Fruit fly (Drosophila melanogaster) whole organism, embryonic: ENCODE results near the gene Cyp311a1.

Experiments used
- Adf1 ChIP-seq: fragments of 200-800 bp; sonication (Bioruptor generic); IDR thresholded peaks from 2 replicates; pipeline ENCODE4 v1.3.6; 2022; ENCODE audit warnings: missing biosample characterization, missing genetic modification characterization
- Atf-2 ChIP-seq: fragments of 200-800 bp; sonication (Bioruptor generic); optimal IDR thresholded peaks from 2 replicates; lab custom pipeline; 2016; ENCODE audit warnings: missing biosample characterization, missing genetic modification characterization
- Atf6 ChIP-seq: fragments of 200-800 bp; sonication (Bioruptor generic); IDR thresholded peaks from 2 replicates; pipeline ENCODE4 v1.3.6; 2022; ENCODE audit warnings: missing biosample characterization, missing genetic modification characterization
- CG10462 ChIP-seq: fragments of 200-800 bp; sonication (Bioruptor generic); optimal IDR thresholded peaks from 2 replicates; lab custom pipeline; 2016; ENCODE audit warnings: missing biosample characterization, missing genetic modification characterization
- CG11085 ChIP-seq: fragments of 200-800 bp; sonication (Bioruptor generic); IDR thresholded peaks from 2 replicates; pipeline ENCODE4 v1.3.6; 2022; ENCODE audit warnings: missing biosample characterization, missing genetic modification characterization
- CG12155 ChIP-seq: fragments of 200-800 bp; sonication (Bioruptor generic); optimal IDR thresholded peaks from 3 replicates; lab custom pipeline; 2016; ENCODE audit warnings: missing biosample characterization, missing genetic modification characterization
- CG12659 ChIP-seq: fragments of 200-800 bp; sonication (Bioruptor generic); optimal IDR thresholded peaks from 3 replicates; lab custom pipeline; 2017; ENCODE audit warnings: mild to moderate bottlenecking, missing biosample characterization, missing genetic modification reagents, missing genetic modification characterization
- CG18599 ChIP-seq: fragments of 200-800 bp; sonication (Bioruptor generic); optimal IDR thresholded peaks from 3 replicates; lab custom pipeline; 2017; ENCODE audit warnings: missing biosample characterization, missing genetic modification characterization, mild to moderate bottlenecking, moderate library complexity, missing genetic modification reagents
- CG2129 ChIP-seq: fragments of 200-800 bp; sonication (Bioruptor generic); IDR thresholded peaks from 2 replicates; pipeline ENCODE4 v1.3.6; 2022; ENCODE audit warnings: missing biosample characterization, missing genetic modification characterization; ENCODE audit not compliant: partially characterized antibody
- CG3065 ChIP-seq: fragments of 200-800 bp; sonication (Bioruptor generic); optimal IDR thresholded peaks from 2 replicates; lab custom pipeline; 2016; ENCODE audit warnings: missing biosample characterization, missing genetic modification characterization
- CG31224 ChIP-seq: fragments of 200-800 bp; sonication (Bioruptor generic); IDR thresholded peaks from 2 replicates; pipeline ENCODE4 v1.3.6; 2022; ENCODE audit warnings: missing biosample characterization, missing genetic modification characterization
- CG3281 ChIP-seq: fragments of 200-800 bp; sonication (Bioruptor generic); optimal IDR thresholded peaks from 3 replicates; lab custom pipeline; 2017; ENCODE audit warnings: missing biosample characterization, mild to moderate bottlenecking, missing genetic modification characterization
- CG34422 ChIP-seq: fragments of 200-800 bp; sonication (Bioruptor generic); IDR thresholded peaks from 3 replicates; pipeline ENCODE4 v1.3.6; 2022; ENCODE audit warnings: missing biosample characterization, missing genetic modification characterization
- CG4424 ChIP-seq: fragments of 200-800 bp; sonication (Bioruptor generic); optimal IDR thresholded peaks from 3 replicates; lab custom pipeline; 2016; ENCODE audit warnings: missing biosample characterization, missing genetic modification characterization
- CG4707 ChIP-seq: fragments of 200-800 bp; sonication (Bioruptor generic); optimal IDR thresholded peaks from 2 replicates; lab custom pipeline; 2018; ENCODE audit warnings: missing biosample characterization, mild to moderate bottlenecking, missing genetic modification characterization, moderate library complexity
- CG4820 ChIP-seq: fragments of 200-800 bp; sonication (Bioruptor generic); optimal IDR thresholded peaks from 3 replicates; lab custom pipeline; 2016; ENCODE audit warnings: missing biosample characterization, missing genetic modification characterization
- CG5180 ChIP-seq: fragments of 200-800 bp; sonication (Bioruptor generic); optimal IDR thresholded peaks from 3 replicates; lab custom pipeline; 2017; ENCODE audit warnings: missing biosample characterization, missing genetic modification characterization, mild to moderate bottlenecking, moderate library complexity, missing genetic modification reagents
- CG6175 ChIP-seq: fragments of 200-800 bp; sonication (Bioruptor generic); IDR thresholded peaks from 3 replicates; pipeline ENCODE4 v1.3.6; 2022; ENCODE audit warnings: missing biosample characterization, missing genetic modification characterization
- CG6272 ChIP-seq: fragments of 200-800 bp; sonication (Bioruptor generic); IDR thresholded peaks from 2 replicates; pipeline ENCODE4 v1.3.6; 2022; ENCODE audit warnings: missing biosample characterization, missing genetic modification characterization
- CG7987 ChIP-seq: fragments of 200-800 bp; sonication (Bioruptor generic); optimal IDR thresholded peaks from 2 replicates; lab custom pipeline; 2018; ENCODE audit warnings: missing biosample characterization, mild to moderate bottlenecking, missing genetic modification characterization, moderate library complexity
- D19A ChIP-seq: fragments of 200-800 bp; optimal IDR thresholded peaks from 3 replicates; lab custom pipeline; 2019; ENCODE audit warnings: missing biosample characterization, mild to moderate bottlenecking, missing genetic modification characterization, moderate library complexity
- Dip3 ChIP-seq: fragments of 200-800 bp; sonication (Bioruptor generic); optimal IDR thresholded peaks from 3 replicates; lab custom pipeline; 2016; ENCODE audit warnings: missing biosample characterization, missing genetic modification characterization
- Kr ChIP-seq: fragments of 200-800 bp; sonication (Bioruptor generic); optimal IDR thresholded peaks from 2 replicates; lab custom pipeline; 2017; ENCODE audit warnings: missing biosample characterization, mild to moderate bottlenecking, missing genetic modification characterization
- Lhr ChIP-seq: fragments of 200-800 bp; sonication (Bioruptor generic); optimal IDR thresholded peaks from 3 replicates; lab custom pipeline; 2017; ENCODE audit warnings: mild to moderate bottlenecking, missing biosample characterization, missing genetic modification reagents, missing genetic modification characterization
- Max ChIP-seq: fragments of 200-800 bp; sonication (Bioruptor generic); optimal IDR thresholded peaks from 2 replicates; lab custom pipeline; 2016; ENCODE audit warnings: missing biosample characterization, mild to moderate bottlenecking, missing genetic modification characterization
- Poxn ChIP-seq: fragments of 200-800 bp; sonication (Bioruptor generic); IDR thresholded peaks from 2 replicates; pipeline ENCODE4 v1.3.6; 2022; ENCODE audit warnings: missing biosample characterization, missing genetic modification characterization
- Side ChIP-seq: fragments of 200-800 bp; sonication (Bioruptor generic); optimal IDR thresholded peaks from 2 replicates; lab custom pipeline; 2016; ENCODE audit warnings: missing biosample characterization, missing genetic modification characterization
- Six4 ChIP-seq: fragments of 200-800 bp; sonication (Bioruptor generic); optimal IDR thresholded peaks from 2 replicates; lab custom pipeline; 2016; ENCODE audit warnings: missing biosample characterization, missing genetic modification characterization
- Sox100B ChIP-seq: fragments of 200-800 bp; sonication (Bioruptor generic); optimal IDR thresholded peaks from 3 replicates; lab custom pipeline; 2018; ENCODE audit warnings: missing biosample characterization, mild to moderate bottlenecking, missing genetic modification characterization
- Sry-β ChIP-seq: fragments of 200-800 bp; sonication (Bioruptor generic); optimal IDR thresholded peaks from 2 replicates; lab custom pipeline; 2018; ENCODE audit warnings: missing biosample characterization, mild to moderate bottlenecking, missing genetic modification characterization, moderate library complexity
- Usf ChIP-seq: fragments of 200-800 bp; sonication (Bioruptor generic); optimal IDR thresholded peaks from 2 replicates; lab custom pipeline; 2017; ENCODE audit warnings: missing genotype, missing biosample characterization, missing genetic modification characterization
- ato ChIP-seq: fragments of 200-800 bp; sonication (Bioruptor generic); IDR thresholded peaks from 2 replicates; pipeline ENCODE4 v1.3.6; 2022; ENCODE audit warnings: missing biosample characterization, missing genetic modification characterization; ENCODE audit not compliant: partially characterized antibody
- croc ChIP-seq: fragments of 200-800 bp; sonication (Bioruptor generic); conservative IDR thresholded peaks from 3 replicates; pipeline ENCODE4 v1.3.6; 2022; ENCODE audit warnings: missing biosample characterization, missing genetic modification characterization
- eve ChIP-seq, 2 experiments: fragments of >200 bp; optimal IDR thresholded peaks; 2 replicates each; lab custom pipeline; 2017; ENCODE audit warnings: missing biosample characterization in 2 of 2, missing genetic modification characterization in 2 of 2
- fd102C ChIP-seq: fragments of 200-800 bp; sonication (Bioruptor generic); optimal IDR thresholded peaks from 2 replicates; lab custom pipeline; 2018; ENCODE audit warnings: missing biosample characterization, mild to moderate bottlenecking, missing genetic modification characterization, moderate library complexity
- fu2 ChIP-seq: fragments of 200-800 bp; sonication (Bioruptor generic); optimal IDR thresholded peaks from 2 replicates; lab custom pipeline; 2016; ENCODE audit warnings: missing biosample characterization, missing genetic modification characterization
- gce ChIP-seq: fragments of 200-800 bp; sonication (Bioruptor generic); IDR thresholded peaks from 3 replicates; pipeline ENCODE4 v1.3.6; 2022; ENCODE audit warnings: missing biosample characterization, missing genetic modification characterization
- grau ChIP-seq: fragments of 200-800 bp; optimal IDR thresholded peaks from 3 replicates; lab custom pipeline; 2019; ENCODE audit warnings: missing biosample characterization, mild to moderate bottlenecking, missing genetic modification characterization, moderate library complexity
- hbn ChIP-seq: fragments of 200-800 bp; sonication (Bioruptor generic); IDR thresholded peaks from 2 replicates; pipeline ENCODE4 v1.3.6; 2022; ENCODE audit warnings: missing biosample characterization, missing genetic modification characterization; ENCODE audit not compliant: partially characterized antibody
- her ChIP-seq: fragments of 200-800 bp; sonication (Bioruptor generic); optimal IDR thresholded peaks from 2 replicates; lab custom pipeline; 2016; ENCODE audit warnings: missing biosample characterization, missing genetic modification characterization
- insv ChIP-seq, 2 experiments: fragments of 200-800 bp; sonication (Bioruptor generic); optimal IDR thresholded peaks; 3 replicates each; lab custom pipeline; 2016 to 2018; ENCODE audit warnings: missing biosample characterization in 2 of 2, missing genetic modification characterization in 2 of 2
- kni ChIP-seq: fragments of 200-800 bp; sonication (Bioruptor generic); optimal IDR thresholded peaks from 3 replicates; lab custom pipeline; 2017; ENCODE audit warnings: mild to moderate bottlenecking, missing biosample characterization, missing genetic modification reagents, missing genetic modification characterization
- nerfin-1 ChIP-seq: fragments of 200-800 bp; sonication (Bioruptor generic); optimal IDR thresholded peaks from 3 replicates; lab custom pipeline; 2019; ENCODE audit warnings: missing biosample characterization, mild to moderate bottlenecking, missing genetic modification characterization, moderate library complexity
- onecut ChIP-seq: fragments of 200-800 bp; sonication (Bioruptor generic); IDR thresholded peaks from 2 replicates; pipeline ENCODE4 v1.3.6; 2022; ENCODE audit warnings: missing biosample characterization, missing genetic modification characterization
- pan ChIP-seq, 4 experiments: fragments of >200 bp in 3 of 4; fragments of 200-800 bp in 1 of 4; sonication (Bioruptor generic) in 1 of 4; optimal IDR thresholded peaks in 3 of 4; IDR thresholded peaks in 1 of 4; 2 replicates each; pipeline versions ENCODE4 v1.3.6 to Lab custom; 2017 to 2022; ENCODE audit warnings: missing biosample characterization in 2 of 4, missing genetic modification characterization in 2 of 4, mixed read lengths in 1 of 4
- pum ChIP-seq: fragments of 200-800 bp; sonication (Bioruptor generic); optimal IDR thresholded peaks from 2 replicates; lab custom pipeline; 2016; ENCODE audit warnings: missing biosample characterization, missing genetic modification characterization
- ranshi ChIP-seq: fragments of 200-800 bp; sonication (Bioruptor generic); IDR thresholded peaks from 2 replicates; pipeline ENCODE4 v1.3.6; 2022; ENCODE audit warnings: missing biosample characterization, missing genetic modification characterization
- schlank ChIP-seq: fragments of 200-800 bp; sonication (Bioruptor generic); optimal IDR thresholded peaks from 2 replicates; lab custom pipeline; 2018; ENCODE audit warnings: missing biosample characterization, mild to moderate bottlenecking, missing genetic modification characterization
- tin ChIP-seq: fragments of 200-800 bp; sonication (Bioruptor generic); optimal IDR thresholded peaks from 3 replicates; lab custom pipeline; 2016; ENCODE audit warnings: missing biosample characterization, missing genetic modification characterization
- vvl ChIP-seq: fragments of 200-800 bp; sonication (Bioruptor generic); IDR thresholded peaks from 2 replicates; pipeline ENCODE4 v1.3.6; 2022; ENCODE audit warnings: missing biosample characterization, missing genetic modification characterization
- zf30C ChIP-seq: fragments of 200-800 bp; sonication (Bioruptor generic); optimal IDR thresholded peaks from 3 replicates; lab custom pipeline; 2018; ENCODE audit warnings: missing biosample characterization, mild to moderate bottlenecking, missing genetic modification characterization
- zfh1 ChIP-seq: fragments of 200-800 bp; sonication (Bioruptor generic); IDR thresholded peaks from 3 replicates; pipeline ENCODE4 v1.3.6; 2022; ENCODE audit warnings: missing biosample characterization, missing genetic modification characterization

Gene Cyp311a1

DNA sequence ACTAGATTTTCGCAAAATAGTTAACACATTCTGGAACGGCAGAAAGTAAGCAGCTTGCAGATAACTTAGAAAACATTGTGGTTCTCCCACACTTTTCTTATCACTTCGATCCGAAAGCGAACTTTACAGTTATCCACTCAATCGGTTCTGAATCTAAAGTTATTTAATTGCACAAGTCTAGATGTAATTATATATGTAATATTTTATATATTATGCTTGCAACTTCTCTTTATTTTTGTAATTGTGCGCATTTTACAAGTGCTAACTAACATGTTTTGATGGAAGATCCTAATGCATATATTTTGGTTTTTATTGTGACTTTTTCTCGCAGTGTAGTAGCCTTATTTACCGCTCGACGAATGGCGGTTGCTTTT is 26.9 kb downstream of the Cyp311a1 start (continued):
- TF ChIP-seq Sox100B (GFP tag; lab: Kevin White, UChicago) (peak; percentile 76), nerfin-1 (no peak), gce (GFP tag; lab: Robert Waterston, UW) (no peak), CG11085 (GFP tag; lab: Robert Waterston, UW) (no peak), tin (GFP tag; lab: Kevin White, UChicago) (no peak), onecut (GFP tag; lab: Robert Waterston, UW) (no peak), CG3065 (GFP tag; lab: Kevin White, UChicago) (no peak), Atf-2 (GFP tag; lab: Kevin White, UChicago) (no peak), schlank (tag; lab: Kevin White, UChicago) (no peak), fd102C (no peak), zfh1 (GFP tag; lab: Robert Waterston, UW) (no peak), hbn (no peak), CG3281 (peak; percentile 18), CG31224 (GFP tag; lab: Robert Waterston, UW) (no peak), CG34422 (GFP tag; lab: Robert Waterston, UW) (no peak), croc (GFP tag; lab: Robert Waterston, UW) (no peak), CG5180 (GFP tag; lab: Kevin White, UChicago) (no peak), ranshi (no peak), Poxn (no peak), Sry-β (GFP tag; lab: Kevin White, UChicago) (no peak), CG2129 (GFP tag; lab: Robert Waterston, UW) (no peak), CG12155 (GFP tag; lab: Kevin White, UChicago) (no peak), Side (GFP tag; lab: Kevin White, UChicago) (no peak), zf30C (GFP tag; lab: Kevin White, UChicago) (no peak), Usf (GFP tag; lab: Kevin White, UChicago) (no peak), Adf1 (GFP tag; lab: Robert Waterston, UW) (no peak), CG6272 (0 out of 2 replicates have a peak, but pooled peaks have one; percentile 2), ato (GFP tag; lab: Robert Waterston, UW) (no peak), D19A (tag; lab: Kevin White, UChicago) (no peak), insv (GFP tag; optimal IDR thresholded peaks at IDR 0.05; lab: Kevin White, UChicago) (no peak), CG18599 (GFP tag; lab: Kevin White, UChicago) (no peak), CG7987 (GFP tag; lab: Kevin White, UChicago) (no peak), eve (GFP tag; optimal IDR thresholded peaks at IDR 0.05; lab: Kevin White, UChicago) (no peak), CG4820 (GFP tag; lab: Kevin White, UChicago) (no peak), CG12659 (GFP tag; lab: Kevin White, UChicago) (peak; percentile 50), Six4 (GFP tag; lab: Kevin White, UChicago) (no peak), Atf6 (GFP tag; lab: Robert Waterston, UW) (no peak), her (no peak), CG4424 (GFP tag; lab: Kevin White, UChicago) (peak; percentile 0), Lhr (GFP tag; lab: Kevin White, UChicago) (no peak), Max (GFP tag; lab: Kevin White, UChicago) (no peak), grau (tag; lab: Kevin White, UChicago) (peak; percentile 45), CG4707 (GFP tag; lab: Kevin White, UChicago) (no peak), kni (GFP tag; lab: Kevin White, UChicago) (no peak), Dip3 (GFP tag; lab: Kevin White, UChicago) (no peak), fu2 (GFP tag; lab: Kevin White, UChicago) (no peak), CG10462 (GFP tag; lab: Kevin White, UChicago) (no peak), vvl (GFP tag; lab: Robert Waterston, UW) (no peak), CG6175 (GFP tag; lab: Robert Waterston, UW) (no peak), pum (GFP tag; lab: Kevin White, UChicago) (no peak), Kr (GFP tag; lab: Kevin White, UChicago) (no peak), pan (optimal IDR thresholded peaks at IDR 0.05; lab: Kevin White, UChicago) (no peak), pan (GFP tag; optimal IDR thresholded peaks at IDR 0.05 in 1 of 2, IDR thresholded peaks at IDR 0.05 in 1 of 2) (no peak)
